Worm (Caenorhabditis elegans) whole organism, L2 larva: ENCODE results near the gene rpl-10.

Experiments
- C34F6.9 ChIP-seq: fragments of 150-350 bp; optimal IDR thresholded peaks from 2 replicates; lab custom pipeline; 2014; ENCODE audit warnings: missing biosample characterization, missing genetic modification characterization
- F13H6.1 ChIP-seq: sonication (generic microtip); optimal IDR thresholded peaks from 2 replicates; lab custom pipeline; 2016; ENCODE audit warnings: missing genetic modification characterization, missing compliant biosample characterization
- R02D3.7 ChIP-seq: fragments of 150-350 bp; optimal IDR thresholded peaks from 2 replicates; lab custom pipeline; 2014; ENCODE audit warnings: missing biosample characterization, missing genetic modification characterization
- Y55F3AM.14 ChIP-seq: fragments of 200-800 bp; sonication (Bioruptor generic); optimal IDR thresholded peaks from 2 replicates; lab custom pipeline; 2018; ENCODE audit warnings: mild to moderate bottlenecking, missing genetic modification characterization, missing compliant biosample characterization
- ZK546.5 ChIP-seq: sonication (generic microtip); optimal IDR thresholded peaks from 2 replicates; lab custom pipeline; 2017; ENCODE audit warnings: missing biosample characterization, missing genetic modification characterization
- alr-1 ChIP-seq: fragments of 150-350 bp; optimal IDR thresholded peaks from 2 replicates; lab custom pipeline; 2014; ENCODE audit warnings: missing biosample characterization, missing genetic modification characterization
- aly-2 ChIP-seq: fragments of 150-350 bp; optimal IDR thresholded peaks from 2 replicates; lab custom pipeline; 2014; ENCODE audit warnings: missing biosample characterization, missing genetic modification characterization
- ama-1 ChIP-seq: fragments of 150-350 bp; optimal IDR thresholded peaks from 2 replicates; lab custom pipeline; 2018; ENCODE audit warnings: inconsistent platforms
- blmp-1 ChIP-seq: sonication (generic microtip); optimal IDR thresholded peaks from 2 replicates; lab custom pipeline; 2017; ENCODE audit warnings: missing genetic modification characterization, mild to moderate bottlenecking, missing compliant biosample characterization, antibody characterized with exemption, moderate library complexity; ENCODE audit not compliant: insufficient read depth
- ceh-16 ChIP-seq: fragments of 150-350 bp; optimal IDR thresholded peaks from 2 replicates; lab custom pipeline; 2014; ENCODE audit warnings: missing biosample characterization, missing genetic modification characterization
- ceh-82 ChIP-seq: fragments of 150-350 bp; optimal IDR thresholded peaks from 2 replicates; lab custom pipeline; 2014; ENCODE audit warnings: missing biosample characterization, missing genetic modification characterization
- crh-2 ChIP-seq: sonication (generic microtip); optimal IDR thresholded peaks from 2 replicates; lab custom pipeline; 2017; ENCODE audit warnings: missing biosample characterization, missing genetic modification characterization
- dmd-4 ChIP-seq: sonication (generic microtip); optimal IDR thresholded peaks from 2 replicates; lab custom pipeline; 2017; ENCODE audit warnings: missing biosample characterization, missing genetic modification characterization
- elt-1 ChIP-seq: fragments of 150-350 bp; optimal IDR thresholded peaks from 2 replicates; lab custom pipeline; 2014; ENCODE audit warnings: missing biosample characterization, missing genetic modification characterization
- elt-3 ChIP-seq: sonication (generic microtip); optimal IDR thresholded peaks from 2 replicates; lab custom pipeline; 2017; ENCODE audit warnings: missing biosample characterization, missing genetic modification characterization
- fos-1 ChIP-seq: fragments of 150-350 bp; optimal IDR thresholded peaks from 2 replicates; lab custom pipeline; 2014; ENCODE audit warnings: missing biosample characterization, missing genetic modification characterization
- gmeb-1 ChIP-seq: fragments of 150-350 bp; optimal IDR thresholded peaks from 2 replicates; lab custom pipeline; 2014; ENCODE audit warnings: missing biosample characterization, missing genetic modification characterization
- lin-11 ChIP-seq: fragments of 150-350 bp; sonication (generic microtip); optimal IDR thresholded peaks from 2 replicates; lab custom pipeline; 2014; ENCODE audit warnings: missing biosample characterization, missing genetic modification characterization, inconsistent platforms, mixed read lengths
- lin-13 ChIP-seq: fragments of 150-350 bp; optimal IDR thresholded peaks from 2 replicates; lab custom pipeline; 2014; ENCODE audit warnings: missing biosample characterization, missing genetic modification reagents, missing genetic modification characterization
- lin-39 ChIP-seq: fragments of 150-350 bp; optimal IDR thresholded peaks from 2 replicates; lab custom pipeline; 2014; ENCODE audit warnings: missing biosample characterization, missing genetic modification reagents, missing genetic modification characterization
- lsy-2 ChIP-seq, 2 experiments: fragments of 150-350 bp in 1 of 2; sonication (generic microtip) in 1 of 2; optimal IDR thresholded peaks; 2 replicates each; lab custom pipeline; 2014 to 2017; ENCODE audit warnings: missing biosample characterization in 2 of 2, missing genetic modification characterization in 2 of 2
- mab-5 ChIP-seq: fragments of 150-350 bp; optimal IDR thresholded peaks from 2 replicates; lab custom pipeline; 2014; ENCODE audit warnings: missing biosample characterization, missing genetic modification characterization
- mbf-1 ChIP-seq: sonication (generic microtip); optimal IDR thresholded peaks from 2 replicates; lab custom pipeline; 2017; ENCODE audit warnings: missing biosample characterization, missing genetic modification characterization
- mdl-1 ChIP-seq, 2 experiments: fragments of 150-350 bp in 1 of 2; sonication (generic microtip) in 1 of 2; optimal IDR thresholded peaks; 2 replicates each; lab custom pipeline; 2017; ENCODE audit warnings: missing biosample characterization in 2 of 2, missing genetic modification characterization in 2 of 2
- nhr-10 ChIP-seq: sonication (generic microtip); optimal IDR thresholded peaks from 2 replicates; lab custom pipeline; 2017; ENCODE audit warnings: missing biosample characterization, missing genetic modification characterization
- nhr-11 ChIP-seq: fragments of 150-350 bp; optimal IDR thresholded peaks from 2 replicates; lab custom pipeline; 2014; ENCODE audit warnings: missing biosample characterization, missing genetic modification characterization
- nhr-12 ChIP-seq: fragments of 150-350 bp; optimal IDR thresholded peaks from 2 replicates; lab custom pipeline; 2014; ENCODE audit warnings: missing biosample characterization, missing genetic modification characterization
- nhr-129 ChIP-seq: fragments of 150-350 bp; optimal IDR thresholded peaks from 2 replicates; lab custom pipeline; 2014; ENCODE audit warnings: missing biosample characterization, missing genetic modification characterization
- nhr-21 ChIP-seq: fragments of 150-350 bp; optimal IDR thresholded peaks from 2 replicates; lab custom pipeline; 2014; ENCODE audit warnings: missing biosample characterization, missing genetic modification characterization
- nhr-23 ChIP-seq: fragments of 150-350 bp; optimal IDR thresholded peaks from 2 replicates; lab custom pipeline; 2014; ENCODE audit warnings: missing biosample characterization, missing genetic modification reagents, missing genetic modification characterization
- nhr-237 ChIP-seq: fragments of 150-350 bp; optimal IDR thresholded peaks from 2 replicates; lab custom pipeline; 2014; ENCODE audit warnings: missing biosample characterization, missing genetic modification characterization
- nhr-25 ChIP-seq: fragments of 150-350 bp; sonication (generic microtip); optimal IDR thresholded peaks from 3 replicates; lab custom pipeline; 2014; ENCODE audit warnings: missing biosample characterization, missing genetic modification characterization
- nhr-6 ChIP-seq: fragments of 150-350 bp; optimal IDR thresholded peaks from 2 replicates; lab custom pipeline; 2014; ENCODE audit warnings: missing biosample characterization, missing genetic modification characterization
- nhr-77 ChIP-seq: fragments of 150-350 bp; optimal IDR thresholded peaks from 2 replicates; lab custom pipeline; 2014; ENCODE audit warnings: missing biosample characterization, missing genetic modification characterization
- peb-1 ChIP-seq: fragments of 150-350 bp; optimal IDR thresholded peaks from 2 replicates; lab custom pipeline; 2014; ENCODE audit warnings: missing biosample characterization, missing genetic modification characterization
- sem-4 ChIP-seq: fragments of 150-350 bp; optimal IDR thresholded peaks from 2 replicates; lab custom pipeline; 2014; ENCODE audit warnings: missing biosample characterization, missing genetic modification reagents, missing genetic modification characterization
- skn-1 ChIP-seq: sonication (generic microtip); optimal IDR thresholded peaks from 2 replicates; lab custom pipeline; 2017; ENCODE audit warnings: missing biosample characterization, missing genetic modification characterization
- sma-3 ChIP-seq: sonication (generic microtip); optimal IDR thresholded peaks from 2 replicates; lab custom pipeline; 2016; ENCODE audit warnings: missing genetic modification reagents, missing genetic modification characterization, missing compliant biosample characterization
- sma-9 ChIP-seq, 2 experiments: fragments of 150-350 bp in 1 of 2; sonication (generic microtip) in 1 of 2; optimal IDR thresholded peaks; 2 replicates each; lab custom pipeline; 2014 to 2016; ENCODE audit warnings: missing genetic modification characterization in 2 of 2, mild to moderate bottlenecking in 1 of 2, missing biosample characterization in 1 of 2, missing compliant biosample characterization in 1 of 2, missing genetic modification reagents in 1 of 2, moderate library complexity in 1 of 2
- snpc-4 ChIP-seq: fragments of 150-350 bp; optimal IDR thresholded peaks from 2 replicates; lab custom pipeline; 2014; ENCODE audit warnings: missing biosample characterization, missing genetic modification characterization
- unc-39 ChIP-seq: fragments of 150-350 bp; optimal IDR thresholded peaks from 2 replicates; lab custom pipeline; 2014; ENCODE audit warnings: missing biosample characterization, missing genetic modification characterization
- unc-55 ChIP-seq: fragments of 150-350 bp; sonication (generic microtip); optimal IDR thresholded peaks from 3 replicates; lab custom pipeline; 2014; ENCODE audit warnings: missing biosample characterization, missing genetic modification reagents, missing genetic modification characterization
- unc-62 ChIP-seq: fragments of 150-350 bp; optimal IDR thresholded peaks from 2 replicates; lab custom pipeline; 2014; ENCODE audit warnings: missing biosample characterization, missing genetic modification reagents, missing genetic modification characterization
- zag-1 ChIP-seq: fragments of 150-350 bp; optimal IDR thresholded peaks from 2 replicates; lab custom pipeline; 2014; ENCODE audit warnings: missing biosample characterization, missing genetic modification characterization
- ztf-1 ChIP-seq: fragments of 200-800 bp; sonication (Bioruptor generic); conservative IDR thresholded peaks from 2 replicates; pipeline ENCODE4 v1.3.6; 2022; ENCODE audit warnings: missing genetic modification characterization, missing compliant biosample characterization
- ztf-11 ChIP-seq: sonication (generic microtip); optimal IDR thresholded peaks from 2 replicates; lab custom pipeline; 2017; ENCODE audit warnings: missing biosample characterization, missing genetic modification characterization
- ztf-4 ChIP-seq: fragments of 150-350 bp; optimal IDR thresholded peaks from 2 replicates; lab custom pipeline; 2014; ENCODE audit warnings: missing biosample characterization, missing genetic modification characterization

The rpl-10 gene

DNA sequence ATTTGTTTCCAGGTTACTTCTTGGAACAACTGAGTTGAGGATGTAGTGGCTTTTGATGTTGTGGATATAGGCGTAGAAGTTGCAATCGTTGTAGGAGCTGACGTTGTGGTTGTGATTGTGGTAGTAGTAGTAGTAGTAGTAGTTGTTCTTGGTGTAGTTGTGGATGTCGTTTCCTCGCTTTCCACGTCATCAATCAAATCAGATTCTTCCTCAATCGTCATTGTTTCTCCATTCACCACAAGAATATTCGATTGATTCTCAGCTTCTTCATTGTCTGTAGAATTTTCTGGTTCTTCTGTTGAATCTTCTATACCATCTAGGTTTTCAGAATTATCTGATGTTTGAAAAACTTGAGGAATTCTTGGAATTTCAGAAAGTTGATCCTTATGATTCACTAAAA is 34.9 kb downstream of the rpl-10 start:
- TF ChIP-seq nhr-23 (tag; lab: Kevin White, UChicago) (no peak), elt-1 (tag; lab: Kevin White, UChicago) (no peak)

DNA sequence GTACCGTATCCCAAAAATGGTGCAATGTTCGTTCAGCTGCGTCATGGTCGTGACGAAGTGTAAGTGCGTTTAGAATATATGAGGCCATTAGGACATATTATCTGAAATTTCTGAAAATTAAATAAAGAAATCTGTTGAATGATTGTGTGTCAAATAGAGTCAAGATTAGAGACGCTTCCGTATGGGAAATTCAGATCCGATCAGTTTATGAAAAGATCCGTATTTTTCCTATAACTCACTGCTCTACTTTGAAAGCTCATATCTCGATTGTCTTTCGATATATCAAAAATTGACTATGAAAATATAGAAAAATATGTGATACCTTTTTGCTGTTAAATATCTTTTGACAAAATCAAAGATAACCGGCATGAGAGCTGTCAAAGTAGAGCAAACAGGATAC is 36.6 kb downstream of the rpl-10 start, which contains the start of gene T05C12.4:
Gene T05C12.4 (minus strand): TSS at position 101 of the 400 bp plus-strand sequence.
- TF ChIP-seq nhr-21 (tag; lab: Kevin White, UChicago) (no peak), sem-4 (tag; lab: Kevin White, UChicago) (no peak)

DNA sequence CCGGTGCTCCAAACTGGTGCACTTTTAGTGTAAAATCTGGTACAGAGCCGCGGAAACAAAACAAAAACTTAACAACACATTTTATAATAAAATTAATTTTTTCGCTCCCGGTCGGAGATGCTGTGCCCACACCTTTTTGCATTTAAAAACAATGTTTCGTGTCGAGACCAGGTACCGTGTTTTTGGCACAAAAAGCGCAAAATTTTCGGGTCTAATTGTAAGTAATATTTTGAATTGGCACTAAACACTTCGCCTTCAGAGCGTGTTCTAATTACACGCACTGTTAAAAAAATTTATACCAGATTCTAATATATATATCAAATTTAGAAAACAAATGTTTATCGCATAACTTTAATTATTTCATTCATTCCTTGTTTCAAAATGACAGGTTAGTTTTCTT is 37.8 kb downstream of the rpl-10 start, which contains the start of gene dylt-3:
Gene dylt-3 (plus strand): TSS at position 301 of the 400 bp plus-strand sequence.
- TF ChIP-seq fos-1 = no peak

DNA sequence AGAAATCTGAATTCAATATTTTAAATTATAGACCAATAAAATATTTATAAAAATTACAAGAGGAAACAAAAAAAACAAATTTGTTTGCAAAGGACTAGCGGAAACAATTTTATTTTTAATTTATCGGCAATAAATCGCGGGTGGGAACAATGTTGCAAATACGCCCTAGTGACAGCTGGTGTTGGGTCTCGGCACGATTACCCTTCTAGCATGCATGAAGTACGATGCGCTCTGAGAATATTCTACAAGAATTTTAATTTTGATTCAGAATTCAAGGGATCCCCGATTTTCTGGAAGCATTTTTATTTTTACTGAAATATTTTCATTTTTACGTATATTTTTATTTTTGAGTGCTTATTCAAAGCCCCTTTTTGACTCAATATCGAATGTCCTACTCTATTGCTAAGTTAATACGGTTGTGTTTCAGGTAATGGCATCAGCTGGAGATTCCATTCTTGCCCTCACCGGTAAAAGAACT is 41.4 kb downstream of the rpl-10 start, which contains the start of the genes mig-5 and cct-1:
Gene mig-5 (minus strand): TSS at position 8 of the 478 bp plus-strand sequence.
Gene cct-1 (plus strand): TSS at position 428 of the 478 bp plus-strand sequence.
- peak; percentile 98 for TF ChIP-seq ztf-4 (tag; lab: Kevin White, UChicago)
- TF ChIP-seq mdl-1 (tag; optimal IDR thresholded peaks at IDR 0.05; lab: Kevin White, UChicago) = peak in 1 of 2 experiments; percentile 78
- peak; percentile 98 for TF ChIP-seq sma-3 (GFP tag; lab: Kevin White, UChicago)
- TF ChIP-seq ceh-16 (tag; lab: Kevin White, UChicago) = peak; percentile 92
- TF ChIP-seq unc-39 (tag; lab: Kevin White, UChicago) = no peak
- TF ChIP-seq sem-4 (tag; lab: Kevin White, UChicago) = peak; percentile 99
- peak; percentile 96 for TF ChIP-seq F13H6.1
- peak; percentile 100 for TF ChIP-seq unc-55
- no peak for TF ChIP-seq nhr-23 (tag; lab: Kevin White, UChicago)
- TF ChIP-seq ceh-82 = peak; percentile 91
- TF ChIP-seq Y55F3AM.14 (GFP tag; lab: Kevin White, UChicago) = peak; percentile 71
- TF ChIP-seq blmp-1 = peak; percentile 75
- peak; percentile 90 for TF ChIP-seq ZK546.5 (tag; lab: Kevin White, UChicago)
- TF ChIP-seq alr-1 (tag; lab: Kevin White, UChicago) = peak; percentile 9
- TF ChIP-seq nhr-77 = peak; percentile 86
- TF ChIP-seq zag-1 = peak; percentile 94
- TF ChIP-seq R02D3.7 (tag; lab: Kevin White, UChicago) = peak; percentile 83
- TF ChIP-seq nhr-25 = peak; percentile 99
- peak; percentile 63 for TF ChIP-seq skn-1 (tag; lab: Kevin White, UChicago)
- peak; percentile 16 for TF ChIP-seq elt-1 (tag; lab: Kevin White, UChicago)
- TF ChIP-seq gmeb-1 (tag; lab: Kevin White, UChicago) = peak; percentile 98
- TF ChIP-seq aly-2 (tag; lab: Kevin White, UChicago) = no peak
- TF ChIP-seq nhr-6 = peak; percentile 97
- peak; percentile 97 for TF ChIP-seq nhr-21 (tag; lab: Kevin White, UChicago)
- TF ChIP-seq ztf-1 = no peak
- peak; percentile 97 for TF ChIP-seq lin-13 (GFP tag; lab: Kevin White, UChicago)
- TF ChIP-seq nhr-11 (tag; lab: Kevin White, UChicago) = peak; percentile 48
- peak; percentile 41 for TF ChIP-seq ama-1 (lab: Kevin White, UChicago)
- peak; percentile 90 for TF ChIP-seq snpc-4
- no peak for TF ChIP-seq elt-3
- TF ChIP-seq dmd-4 = peak; percentile 41
- TF ChIP-seq nhr-237 (tag; lab: Kevin White, UChicago) = peak; percentile 84
- TF ChIP-seq fos-1 = peak; percentile 90
- TF ChIP-seq lsy-2 (tag; optimal IDR thresholded peaks at IDR 0.05; lab: Kevin White, UChicago) = peak; percentile 99 to 100
- TF ChIP-seq nhr-10 = peak; percentile 85
- TF ChIP-seq crh-2 (tag; lab: Kevin White, UChicago) = peak; percentile 99
- TF ChIP-seq peb-1 (tag; lab: Kevin White, UChicago) = no peak
- TF ChIP-seq sma-9 (GFP tag; optimal IDR thresholded peaks at IDR 0.05; lab: Kevin White, UChicago) = peak; percentile 98
- no peak for TF ChIP-seq sma-9 (tag; optimal IDR thresholded peaks at IDR 0.05; lab: Kevin White, UChicago)
- TF ChIP-seq mbf-1 = peak; percentile 50
- TF ChIP-seq mab-5 (tag; lab: Kevin White, UChicago) = peak; percentile 97
- TF ChIP-seq unc-62 (GFP tag; lab: Kevin White, UChicago) = peak; percentile 89
- TF ChIP-seq lin-11 (tag; lab: Kevin White, UChicago) = peak; percentile 98
- TF ChIP-seq C34F6.9 = peak; percentile 99
- peak; percentile 51 for TF ChIP-seq ztf-11
- peak; percentile 94 for TF ChIP-seq nhr-129
- no peak for TF ChIP-seq lin-39
- TF ChIP-seq nhr-12 = peak; percentile 42
